Worm (Caenorhabditis elegans) whole organism, L3 larva: Measurements from ENCODE around the gene emb-9.

Experiments
- ama-1 ChIP-seq: fragments of 150-350 bp; optimal IDR thresholded peaks from 2 replicates; lab custom pipeline; 2018
- ceh-9 ChIP-seq: sonication (generic microtip); optimal IDR thresholded peaks from 2 replicates; lab custom pipeline; 2018; ENCODE audit warnings: missing biosample characterization, missing genetic modification characterization
- elt-3 ChIP-seq, 3 experiments: fragments of 150-350 bp in 1 of 3; sonication (generic microtip) in 2 of 3; optimal IDR thresholded peaks; 2 replicates in 2 of 3; 4 replicates in 1 of 3; lab custom pipeline; 2014 to 2017; ENCODE audit warnings: missing biosample characterization in 3 of 3, missing genetic modification characterization in 3 of 3
- fos-1 ChIP-seq: fragments of 150-350 bp; optimal IDR thresholded peaks from 2 replicates; lab custom pipeline; 2014; ENCODE audit warnings: missing biosample characterization, missing genetic modification characterization
- lsy-12 ChIP-seq: sonication (generic microtip); optimal IDR thresholded peaks from 2 replicates; lab custom pipeline; 2016; ENCODE audit warnings: mild to moderate bottlenecking, missing genetic modification characterization, missing compliant biosample characterization
- nhr-11 ChIP-seq: fragments of 150-350 bp; optimal IDR thresholded peaks from 2 replicates; lab custom pipeline; 2014; ENCODE audit warnings: missing biosample characterization, missing genetic modification characterization
- nhr-23 ChIP-seq: fragments of 150-350 bp; optimal IDR thresholded peaks from 2 replicates; lab custom pipeline; 2014; ENCODE audit warnings: missing biosample characterization, missing genetic modification reagents, missing genetic modification characterization
- pha-4 ChIP-seq: fragments of 150-350 bp; optimal IDR thresholded peaks from 2 replicates; lab custom pipeline; 2014; ENCODE audit warnings: missing biosample characterization, missing genetic modification reagents, missing genetic modification characterization
- pqm-1 ChIP-seq: fragments of 150-350 bp; optimal IDR thresholded peaks from 2 replicates; lab custom pipeline; 2017; ENCODE audit warnings: missing biosample characterization, missing genetic modification characterization, inconsistent platforms
- skn-1 ChIP-seq: fragments of 150-350 bp; optimal IDR thresholded peaks from 2 replicates; lab custom pipeline; 2014; ENCODE audit warnings: missing biosample characterization, missing genetic modification characterization
- tbx-2 ChIP-seq: sonication (generic microtip); optimal IDR thresholded peaks from 2 replicates; lab custom pipeline; 2016; ENCODE audit warnings: mild to moderate bottlenecking, missing genetic modification characterization, missing compliant biosample characterization
- unc-39 ChIP-seq: sonication (generic microtip); optimal IDR thresholded peaks from 4 replicates; lab custom pipeline; 2017; ENCODE audit warnings: missing biosample characterization, missing genetic modification characterization
- unc-62 ChIP-seq: fragments of 150-350 bp; sonication (generic microtip); optimal IDR thresholded peaks from 4 replicates; lab custom pipeline; 2014; ENCODE audit warnings: missing biosample characterization, missing genetic modification reagents, missing genetic modification characterization

- no peak for TF ChIP-seq ama-1 (lab: Kevin White, UChicago)
- no peak for TF ChIP-seq tbx-2 (tag; lab: Kevin White, UChicago)
- no peak for TF ChIP-seq pqm-1 (tag; lab: Kevin White, UChicago)
- TF ChIP-seq nhr-23 (tag; lab: Kevin White, UChicago) = no peak
- TF ChIP-seq unc-62 = no peak
- TF ChIP-seq unc-39 = no peak
- TF ChIP-seq ceh-9 (tag; lab: Kevin White, UChicago) = no peak
- TF ChIP-seq nhr-11 (tag; lab: Kevin White, UChicago) = no peak
- TF ChIP-seq pha-4 (tag; lab: Kevin White, UChicago) = no peak
- no peak for TF ChIP-seq elt-3 (tag; optimal IDR thresholded peaks at IDR 0.05; lab: Kevin White, UChicago)
- no peak for TF ChIP-seq fos-1
- no peak for TF ChIP-seq lsy-12 (tag; lab: Kevin White, UChicago)
- TF ChIP-seq skn-1 = no peak
Measured at ce11 chrIII:9337968-9338367, 6.3 kb downstream of the emb-9 start.
